Worm (Caenorhabditis elegans): Measurements from ENCODE around the gene lgc-27.

DNA sequence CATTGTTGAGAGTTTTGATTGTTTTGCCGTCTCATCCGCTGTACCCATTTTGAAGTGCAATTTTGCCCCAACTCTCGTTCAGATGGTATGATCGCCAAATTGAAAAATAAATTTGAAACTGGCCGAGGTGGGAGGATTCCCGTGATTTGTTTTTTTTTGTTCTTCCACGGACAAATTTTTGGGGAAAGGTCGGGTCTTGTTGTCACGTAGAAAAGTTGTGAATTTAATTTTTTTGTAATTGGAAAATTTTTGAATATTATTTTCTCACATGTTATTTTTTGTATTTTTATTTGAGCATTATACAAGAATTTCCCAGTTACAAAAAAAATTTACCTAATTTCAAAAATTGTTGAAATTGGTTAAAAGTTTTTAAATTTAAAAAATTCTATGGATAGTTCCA, 22.8 kb downstream of the lgc-27 start, which contains the start of gene T05A7.6:
- TF ChIP-seq him-1 (tag; optimal IDR thresholded peaks at IDR 0.05) (no peak), dao-5 (tag; optimal IDR thresholded peaks at IDR 0.05) (no peak), W03F9.2 (tag; optimal IDR thresholded peaks at IDR 0.05) (no peak)

Measured in whole organism, L4/young adult.